Worm (Caenorhabditis elegans): ENCODE results near the gene ZC116.1.

ZC116.1 gene

ce11 chrV:12567312-12567711 lies 42.3 kb upstream of the ZC116.1 start:
- TF ChIP-seq unc-120 (tag; optimal IDR thresholded peaks at IDR 0.05; ENCODE audit: poor library complexity, severe bottlenecking) (no peak), zip-8 (tag; optimal IDR thresholded peaks at IDR 0.05) (no peak), mab-5 (tag; optimal IDR thresholded peaks at IDR 0.05) (no peak), nhr-12 (tag; optimal IDR thresholded peaks at IDR 0.05) (no peak), lin-32 (GFP tag; optimal IDR thresholded peaks at IDR 0.05) (no peak), elt-3 (tag; optimal IDR thresholded peaks at IDR 0.05) (no peak), lsy-2 (tag; optimal IDR thresholded peaks at IDR 0.05) (no peak), drap-1 (GFP tag; optimal IDR thresholded peaks at IDR 0.05) (no peak), pha-4 (tag; optimal IDR thresholded peaks at IDR 0.05) (no peak), nhr-2 (tag; optimal IDR thresholded peaks at IDR 0.05) (no peak), tbx-8 (GFP tag; optimal IDR thresholded peaks at IDR 0.05) (no peak), snpc-4 (tag; optimal IDR thresholded peaks at IDR 0.05) (no peak), ham-2 (GFP tag; optimal IDR thresholded peaks at IDR 0.05) (no peak)

- no peak for TF ChIP-seq unc-120 (tag; optimal IDR thresholded peaks at IDR 0.05; ENCODE audit: poor library complexity, severe bottlenecking)
- TF ChIP-seq flh-1 (GFP tag; optimal IDR thresholded peaks at IDR 0.05) = no peak
- no peak for TF ChIP-seq hlh-1 (tag; optimal IDR thresholded peaks at IDR 0.05)
- no peak for TF ChIP-seq mab-5 (tag; optimal IDR thresholded peaks at IDR 0.05)
- no peak for TF ChIP-seq ham-2 (GFP tag; optimal IDR thresholded peaks at IDR 0.05)
- no peak for TF ChIP-seq blmp-1 (tag; optimal IDR thresholded peaks at IDR 0.05)
- no peak for TF ChIP-seq lin-13 (tag; optimal IDR thresholded peaks at IDR 0.05)
- no peak for TF ChIP-seq mls-2 (tag; optimal IDR thresholded peaks at IDR 0.05)
- TF ChIP-seq snpc-4 (tag; optimal IDR thresholded peaks at IDR 0.05) = no peak
- no peak for TF ChIP-seq elt-3 (tag; optimal IDR thresholded peaks at IDR 0.05)
- no peak for TF ChIP-seq ztf-11 (tag; optimal IDR thresholded peaks at IDR 0.05)
- TF ChIP-seq unc-62 (GFP tag; optimal IDR thresholded peaks at IDR 0.05) = no peak
- TF ChIP-seq lin-32 (GFP tag; optimal IDR thresholded peaks at IDR 0.05) = no peak
- TF ChIP-seq bed-3 (GFP tag; optimal IDR thresholded peaks at IDR 0.05) = no peak
- no peak for TF ChIP-seq zip-8 (tag; optimal IDR thresholded peaks at IDR 0.05)
- no peak for TF ChIP-seq sem-2 (GFP tag; optimal IDR thresholded peaks at IDR 0.05)
- no peak for TF ChIP-seq ceh-39 (tag; optimal IDR thresholded peaks at IDR 0.05)
Measured at ce11 chrV:12567850-12568249, 41.8 kb upstream of the ZC116.1 start, which contains the start of gene E02A10.4. Gene E02A10.4 (minus strand): TSS chrV:12567950.

- TF ChIP-seq zip-8 (tag; optimal IDR thresholded peaks at IDR 0.05) (no peak), unc-62 (GFP tag; optimal IDR thresholded peaks at IDR 0.05) (no peak), snpc-4 (tag; optimal IDR thresholded peaks at IDR 0.05) (no peak), pha-4 (tag; optimal IDR thresholded peaks at IDR 0.05) (no peak), sem-2 (GFP tag; optimal IDR thresholded peaks at IDR 0.05) (no peak), lin-13 (tag; optimal IDR thresholded peaks at IDR 0.05) (no peak), M03D4.4 (tag; optimal IDR thresholded peaks at IDR 0.05) (no peak), mls-2 (tag; optimal IDR thresholded peaks at IDR 0.05) (no peak), nhr-12 (tag; optimal IDR thresholded peaks at IDR 0.05) (no peak), sptf-1 (tag; optimal IDR thresholded peaks at IDR 0.05) (no peak), nhr-2 (tag; optimal IDR thresholded peaks at IDR 0.05) (no peak), mep-1 (tag; optimal IDR thresholded peaks at IDR 0.05) (no peak)
Measured at ce11 chrV:12570271-12570670, 39.4 kb upstream of the ZC116.1 start.

- TF ChIP-seq unc-39 (tag; optimal IDR thresholded peaks at IDR 0.05) (no peak), mep-1 (tag; optimal IDR thresholded peaks at IDR 0.05) (no peak), M03D4.4 (tag; optimal IDR thresholded peaks at IDR 0.05) (no peak), tbx-8 (GFP tag; optimal IDR thresholded peaks at IDR 0.05) (no peak), lin-13 (tag; optimal IDR thresholded peaks at IDR 0.05) (no peak), sptf-1 (tag; optimal IDR thresholded peaks at IDR 0.05) (no peak), bed-3 (GFP tag; optimal IDR thresholded peaks at IDR 0.05) (no peak), zip-8 (tag; optimal IDR thresholded peaks at IDR 0.05) (no peak), unc-120 (tag; optimal IDR thresholded peaks at IDR 0.05; ENCODE audit: poor library complexity, severe bottlenecking) (no peak), mls-2 (tag; optimal IDR thresholded peaks at IDR 0.05) (no peak), nhr-2 (tag; optimal IDR thresholded peaks at IDR 0.05) (no peak), cnd-1 (tag; optimal IDR thresholded peaks at IDR 0.05) (no peak), ceh-39 (tag; optimal IDR thresholded peaks at IDR 0.05) (no peak), ztf-11 (tag; optimal IDR thresholded peaks at IDR 0.05) (no peak), nhr-76 (tag; optimal IDR thresholded peaks at IDR 0.05) (no peak)
Measured at ce11 chrV:12575846-12576245, 33.8 kb upstream of the ZC116.1 start.

- no peak for TF ChIP-seq mep-1 (tag; optimal IDR thresholded peaks at IDR 0.05)
- TF ChIP-seq ham-2 (GFP tag; optimal IDR thresholded peaks at IDR 0.05) = no peak
- TF ChIP-seq sem-2 (GFP tag; optimal IDR thresholded peaks at IDR 0.05) = no peak
- TF ChIP-seq unc-62 (GFP tag; optimal IDR thresholded peaks at IDR 0.05) = no peak
Measured at ce11 chrV:12576495-12576947, 33.1 kb upstream of the ZC116.1 start, which contains the start of gene grl-23. Gene grl-23 (minus strand): TSS chrV:12576897.
